Fruit fly (Drosophila melanogaster): ENCODE data around the gene Ir94h.

Ir94h gene

dm6 chr3R:23472011-23472958 is 15.0 kb upstream of the Ir94h start, which contains the start of gene CG4374:
CG4374 (minus strand) TSS chr3R:23472278.
- TF ChIP-seq dl (GFP tag; optimal IDR thresholded peaks at IDR 0.05; ENCODE audit: insufficient read depth in 1 of 2, partially characterized antibody in 2 of 2) (peak in 1 of 2 experiments; percentile 14), woc (GFP tag; optimal IDR thresholded peaks at IDR 0.05) (no peak), Dif (GFP tag; optimal IDR thresholded peaks at IDR 0.05; ENCODE audit: partially characterized antibody) (peak; percentile 35), Myc (optimal IDR thresholded peaks at IDR 0.05) (peak; percentile 36), sv (GFP tag; optimal IDR thresholded peaks at IDR 0.05) (no peak), CG32264 (GFP tag; optimal IDR thresholded peaks at IDR 0.05) (no peak), Vsx2 (GFP tag; optimal IDR thresholded peaks at IDR 0.05; ENCODE audit: partially characterized antibody) (peak; percentile 10), Dfd (GFP tag; optimal IDR thresholded peaks at IDR 0.05) (peak; percentile 77), fru (GFP tag; optimal IDR thresholded peaks at IDR 0.05) (peak; percentile 26), Rel (GFP tag; optimal IDR thresholded peaks at IDR 0.05) (peak; percentile 6), Rel (tag; optimal IDR thresholded peaks at IDR 0.05) (peak; percentile 41)

dm6 chr3R:23476085-23476484 is 11.2 kb upstream of the Ir94h start:
- TF ChIP-seq GATAd (GFP tag; optimal IDR thresholded peaks at IDR 0.05) (no peak), foxo (GFP tag; optimal IDR thresholded peaks at IDR 0.05) (no peak), HLH106 (tag; optimal IDR thresholded peaks at IDR 0.05) (no peak), sage (GFP tag; optimal IDR thresholded peaks at IDR 0.05) (no peak), Dfd (GFP tag; optimal IDR thresholded peaks at IDR 0.05) (no peak), sv (GFP tag; optimal IDR thresholded peaks at IDR 0.05) (no peak), Mio (GFP tag; optimal IDR thresholded peaks at IDR 0.05) (no peak), CG9705 (GFP tag; optimal IDR thresholded peaks at IDR 0.05) (no peak), Vsx2 (GFP tag; optimal IDR thresholded peaks at IDR 0.05; ENCODE audit: partially characterized antibody) (no peak)

- TF ChIP-seq OdsH (GFP tag; optimal IDR thresholded peaks at IDR 0.05) (no peak), dl (GFP tag; optimal IDR thresholded peaks at IDR 0.05; ENCODE audit: insufficient read depth in 1 of 2, partially characterized antibody in 2 of 2) (no peak)
Observed at dm6 chr3R:23481249-23481915, 5.9 kb upstream of the Ir94h start, which contains the start of gene Ir94f. Ir94f (plus strand) TSS chr3R:23481865.

- TF ChIP-seq dsf (GFP tag; optimal IDR thresholded peaks at IDR 0.05; ENCODE audit: borderline replicate concordance) = no peak
- no peak for TF ChIP-seq rgr (GFP tag; optimal IDR thresholded peaks at IDR 0.05)
- TF ChIP-seq CG32264 (GFP tag; optimal IDR thresholded peaks at IDR 0.05) = no peak
- TF ChIP-seq jim (GFP tag; optimal IDR thresholded peaks at IDR 0.05) = no peak
- no peak for TF ChIP-seq ey (GFP tag; optimal IDR thresholded peaks at IDR 0.05)
- no peak for TF ChIP-seq sage (GFP tag; optimal IDR thresholded peaks at IDR 0.05)
- TF ChIP-seq usp (GFP tag; optimal IDR thresholded peaks at IDR 0.05) = no peak
- TF ChIP-seq h (GFP tag; optimal IDR thresholded peaks at IDR 0.05) = no peak
- TF ChIP-seq Myc (optimal IDR thresholded peaks at IDR 0.05) = no peak
- no peak for TF ChIP-seq psq (GFP tag; optimal IDR thresholded peaks at IDR 0.05)
- TF ChIP-seq pan (optimal IDR thresholded peaks at IDR 0.05) = no peak
- TF ChIP-seq foxo (GFP tag; optimal IDR thresholded peaks at IDR 0.05) = no peak
- no peak for TF ChIP-seq HLH106 (tag; optimal IDR thresholded peaks at IDR 0.05)
- TF ChIP-seq Hnf4 (GFP tag; optimal IDR thresholded peaks at IDR 0.05) = no peak
- TF ChIP-seq CG9705 (GFP tag; optimal IDR thresholded peaks at IDR 0.05) = no peak
- TF ChIP-seq CrebA (GFP tag; optimal IDR thresholded peaks at IDR 0.05; ENCODE audit: borderline replicate concordance) = no peak
- TF ChIP-seq Jra (GFP tag; optimal IDR thresholded peaks at IDR 0.05) = no peak
- TF ChIP-seq sv (GFP tag; optimal IDR thresholded peaks at IDR 0.05) = no peak
- TF ChIP-seq woc (GFP tag; optimal IDR thresholded peaks at IDR 0.05) = no peak
- no peak for TF ChIP-seq tai (GFP tag; optimal IDR thresholded peaks at IDR 0.05)
Observed at dm6 chr3R:23483563-23483962, 3.7 kb upstream of the Ir94h start, which contains the start of gene Ir94g. Ir94g (plus strand) TSS chr3R:23483863.

Data from whole organism, wandering third instar larva.